Worm (Caenorhabditis elegans) whole organism, L4 larva: Measurements from ENCODE around the gene fut-6.

Experiments
- D1046.2 ChIP-seq: fragments of 200-800 bp; sonication (Bioruptor generic); IDR thresholded peaks from 2 replicates; pipeline ENCODE4 v1.3.6; 2022; ENCODE audit warnings: missing genetic modification characterization, missing compliant biosample characterization
- F10B5.3 ChIP-seq: sonication (generic microtip); optimal IDR thresholded peaks from 2 replicates; lab custom pipeline; 2016; ENCODE audit warnings: mild to moderate bottlenecking, missing genetic modification characterization, missing compliant biosample characterization
- T20F7.1 ChIP-seq: fragments of 200-800 bp; sonication (Bioruptor generic); optimal IDR thresholded peaks from 2 replicates; lab custom pipeline; 2018; ENCODE audit warnings: mild to moderate bottlenecking, missing genetic modification characterization, missing compliant biosample characterization
- Y48G9A.11 ChIP-seq: fragments of 200-800 bp; sonication (Bioruptor generic); IDR thresholded peaks from 2 replicates; pipeline ENCODE4 v1.3.6; 2022; ENCODE audit warnings: missing genetic modification reagents, missing genetic modification characterization, missing compliant biosample characterization
- ZK337.2 ChIP-seq: fragments of 200-800 bp; sonication (Bioruptor generic); IDR thresholded peaks from 2 replicates; pipeline ENCODE4 v1.3.6; 2022; ENCODE audit warnings: missing genetic modification reagents, missing genetic modification characterization, missing compliant biosample characterization
- ceh-28 ChIP-seq: fragments of 150-350 bp; optimal IDR thresholded peaks from 2 replicates; lab custom pipeline; 2014; ENCODE audit warnings: missing biosample characterization, missing genetic modification reagents, missing genetic modification characterization
- ceh-32 ChIP-seq: sonication (generic microtip); optimal IDR thresholded peaks from 2 replicates; lab custom pipeline; 2016; ENCODE audit warnings: mild to moderate bottlenecking, missing genetic modification characterization, missing compliant biosample characterization; ENCODE audit not compliant: poor library complexity
- ces-1 ChIP-seq: fragments of 150-350 bp; sonication (generic microtip); optimal IDR thresholded peaks from 4 replicates; lab custom pipeline; 2014; ENCODE audit warnings: missing biosample characterization, missing genetic modification reagents, missing genetic modification characterization
- ctbp-1 ChIP-seq: fragments of 200-800 bp; sonication (Bioruptor generic); IDR thresholded peaks from 2 replicates; pipeline ENCODE4 v1.3.6; 2022; ENCODE audit warnings: missing genetic modification reagents, missing genetic modification characterization, missing compliant biosample characterization
- daf-19 ChIP-seq: fragments of 200-800 bp; sonication (Bioruptor generic); conservative IDR thresholded peaks from 2 replicates; pipeline ENCODE4 v1.3.6; 2022; ENCODE audit warnings: missing genetic modification characterization, missing compliant biosample characterization
- daf-8 ChIP-seq: fragments of 200-800 bp; sonication (Bioruptor generic); IDR thresholded peaks from 2 replicates; pipeline ENCODE4 v1.3.6; 2022; ENCODE audit warnings: missing genetic modification characterization, missing compliant biosample characterization
- dmd-6 ChIP-seq: fragments of 200-800 bp; sonication (Bioruptor generic); IDR thresholded peaks from 2 replicates; pipeline ENCODE4 v1.3.6; 2022; ENCODE audit warnings: missing genetic modification reagents, missing genetic modification characterization, missing compliant biosample characterization
- dmd-8 ChIP-seq: fragments of 200-800 bp; sonication (Bioruptor generic); IDR thresholded peaks from 2 replicates; pipeline ENCODE4 v1.3.6; 2022; ENCODE audit warnings: missing genetic modification characterization, missing compliant biosample characterization
- dmd-9 ChIP-seq: fragments of 200-800 bp; sonication (Bioruptor generic); IDR thresholded peaks from 2 replicates; pipeline ENCODE4 v1.3.6; 2022; ENCODE audit warnings: missing genetic modification reagents, missing genetic modification characterization, missing compliant biosample characterization
- dpl-1 ChIP-seq: fragments of 150-350 bp; optimal IDR thresholded peaks from 2 replicates; lab custom pipeline; 2014; ENCODE audit warnings: missing biosample characterization, missing genetic modification reagents, missing genetic modification characterization
- egl-27 ChIP-seq: sonication (generic microtip); optimal IDR thresholded peaks from 3 replicates; lab custom pipeline; 2017; ENCODE audit warnings: missing biosample characterization, missing genetic modification reagents, missing genetic modification characterization
- fkh-10 ChIP-seq: fragments of 150-350 bp; optimal IDR thresholded peaks from 2 replicates; lab custom pipeline; 2014; ENCODE audit warnings: missing biosample characterization, missing genetic modification reagents, missing genetic modification characterization
- gei-8 ChIP-seq: fragments of 200-800 bp; sonication (Bioruptor generic); optimal IDR thresholded peaks from 2 replicates; lab custom pipeline; 2018; ENCODE audit warnings: mild to moderate bottlenecking, missing genetic modification characterization, missing compliant biosample characterization
- hlh-30 ChIP-seq: sonication (generic microtip); optimal IDR thresholded peaks from 2 replicates; lab custom pipeline; 2017; ENCODE audit warnings: antibody characterized with exemption, mild to moderate bottlenecking, missing genetic modification characterization, missing compliant biosample characterization; ENCODE audit not compliant: insufficient read depth
- lin-1 ChIP-seq: fragments of 200-800 bp; sonication (Bioruptor generic); IDR thresholded peaks from 2 replicates; pipeline ENCODE4 v1.3.6; 2022; ENCODE audit warnings: missing genetic modification reagents, missing genetic modification characterization, missing compliant biosample characterization
- lin-15B ChIP-seq: fragments of 150-350 bp; sonication (generic microtip); optimal IDR thresholded peaks from 3 replicates; lab custom pipeline; 2014; ENCODE audit warnings: missing biosample characterization, missing genetic modification characterization
- lin-39 ChIP-seq: fragments of 150-350 bp; optimal IDR thresholded peaks from 2 replicates; lab custom pipeline; 2014; ENCODE audit warnings: missing biosample characterization, missing genetic modification reagents, missing genetic modification characterization
- lir-3 ChIP-seq: sonication (generic microtip); optimal IDR thresholded peaks from 2 replicates; lab custom pipeline; 2016; ENCODE audit warnings: mild to moderate bottlenecking, missing genetic modification characterization, missing compliant biosample characterization
- madf-9 ChIP-seq: fragments of 200-800 bp; sonication (Bioruptor generic); conservative IDR thresholded peaks from 2 replicates; pipeline ENCODE4 v1.3.6; 2022; ENCODE audit warnings: missing genetic modification reagents, missing genetic modification characterization, missing compliant biosample characterization
- mdt-29 ChIP-seq: fragments of 200-800 bp; sonication (Bioruptor generic); IDR thresholded peaks from 2 replicates; pipeline ENCODE4 v1.3.6; 2022; ENCODE audit warnings: missing genetic modification reagents, missing genetic modification characterization, missing compliant biosample characterization
- nhr-102 ChIP-seq: sonication (generic microtip); optimal IDR thresholded peaks from 2 replicates; lab custom pipeline; 2016; ENCODE audit warnings: mild to moderate bottlenecking, missing genetic modification characterization, moderate library complexity, missing compliant biosample characterization
- nhr-11 ChIP-seq: fragments of 150-350 bp; optimal IDR thresholded peaks from 2 replicates; lab custom pipeline; 2014; ENCODE audit warnings: missing biosample characterization, missing genetic modification characterization
- nhr-111 ChIP-seq: fragments of 200-800 bp; sonication (Bioruptor generic); optimal IDR thresholded peaks from 2 replicates; lab custom pipeline; 2018; ENCODE audit warnings: mild to moderate bottlenecking, missing genetic modification characterization, missing compliant biosample characterization
- nhr-25 ChIP-seq: sonication (generic microtip); optimal IDR thresholded peaks from 2 replicates; lab custom pipeline; 2017; ENCODE audit warnings: missing genetic modification characterization, mild to moderate bottlenecking, missing compliant biosample characterization, antibody characterized with exemption, moderate library complexity, borderline replicate concordance; ENCODE audit not compliant: insufficient read depth
- nhr-41 ChIP-seq: fragments of 200-800 bp; sonication (Bioruptor generic); IDR thresholded peaks from 2 replicates; pipeline ENCODE4 v1.3.6; 2022; ENCODE audit warnings: missing genetic modification reagents, missing genetic modification characterization, missing compliant biosample characterization
- nhr-6 ChIP-seq: fragments of 150-350 bp; optimal IDR thresholded peaks from 2 replicates; lab custom pipeline; 2014; ENCODE audit warnings: missing biosample characterization, missing genetic modification characterization
- pha-4 ChIP-seq, 2 experiments: fragments of 150-350 bp in 1 of 2; fragments of 200-800 bp in 1 of 2; sonication (Bioruptor generic) in 1 of 2; IDR thresholded peaks in 1 of 2; optimal IDR thresholded peaks in 1 of 2; 2 replicates each; pipeline versions ENCODE4 v1.3.6 to Lab custom; 2014 to 2022; ENCODE audit warnings: missing genetic modification characterization in 2 of 2, missing genetic modification reagents in 2 of 2, missing biosample characterization in 1 of 2, missing compliant biosample characterization in 1 of 2
- rbr-2 ChIP-seq: sonication (generic microtip); optimal IDR thresholded peaks from 2 replicates; lab custom pipeline; 2016; ENCODE audit warnings: missing genotype, missing genetic modification characterization, missing compliant biosample characterization
- saeg-2 ChIP-seq: fragments of 200-800 bp; sonication (Bioruptor generic); IDR thresholded peaks from 2 replicates; pipeline ENCODE4 v1.3.6; 2022; ENCODE audit warnings: missing genetic modification reagents, missing genetic modification characterization, missing compliant biosample characterization
- skn-1 ChIP-seq: fragments of 150-350 bp; optimal IDR thresholded peaks from 2 replicates; lab custom pipeline; 2014; ENCODE audit warnings: missing biosample characterization, missing genetic modification characterization
- spr-1 ChIP-seq: sonication (generic microtip); optimal IDR thresholded peaks from 2 replicates; lab custom pipeline; 2016; ENCODE audit warnings: mild to moderate bottlenecking, missing genetic modification characterization, missing compliant biosample characterization
- unc-39 ChIP-seq: sonication (generic microtip); optimal IDR thresholded peaks from 2 replicates; lab custom pipeline; 2017; ENCODE audit warnings: missing biosample characterization, missing genetic modification characterization
- unc-62 ChIP-seq, 3 experiments: fragments of 150-350 bp in 1 of 3; sonication (generic microtip); optimal IDR thresholded peaks in 2 of 3; peaks in 1 of 3; 1 replicate in 1 of 3; 2 replicates in 2 of 3; lab custom pipeline; 2014 to 2017; ENCODE audit warnings: missing biosample characterization in 3 of 3, missing genetic modification characterization in 3 of 3, missing genetic modification reagents in 3 of 3, missing genotype in 1 of 3
- zag-1 ChIP-seq: fragments of 150-350 bp; optimal IDR thresholded peaks from 2 replicates; lab custom pipeline; 2014; ENCODE audit warnings: missing biosample characterization, missing genetic modification characterization
- zfp-2 ChIP-seq: sonication (generic microtip); optimal IDR thresholded peaks from 2 replicates; lab custom pipeline; 2016; ENCODE audit warnings: mild to moderate bottlenecking, missing genetic modification characterization, missing compliant biosample characterization
- zfp-3 ChIP-seq: fragments of 200-800 bp; sonication (Bioruptor generic); conservative IDR thresholded peaks from 2 replicates; pipeline ENCODE4 v1.3.6; 2022; ENCODE audit warnings: missing genetic modification reagents, missing genetic modification characterization, missing compliant biosample characterization
- zip-11 ChIP-seq: fragments of 200-800 bp; sonication (Bioruptor generic); IDR thresholded peaks from 2 replicates; pipeline ENCODE4 v1.3.6; 2022; ENCODE audit warnings: missing genetic modification characterization, missing compliant biosample characterization
- zip-2 ChIP-seq: fragments of 150-350 bp; optimal IDR thresholded peaks from 2 replicates; lab custom pipeline; 2014; ENCODE audit warnings: missing biosample characterization, missing genetic modification characterization
- ztf-11 ChIP-seq: fragments of 150-350 bp; optimal IDR thresholded peaks from 2 replicates; lab custom pipeline; 2014; ENCODE audit warnings: missing biosample characterization, missing genetic modification characterization

The fut-6 gene

DNA sequence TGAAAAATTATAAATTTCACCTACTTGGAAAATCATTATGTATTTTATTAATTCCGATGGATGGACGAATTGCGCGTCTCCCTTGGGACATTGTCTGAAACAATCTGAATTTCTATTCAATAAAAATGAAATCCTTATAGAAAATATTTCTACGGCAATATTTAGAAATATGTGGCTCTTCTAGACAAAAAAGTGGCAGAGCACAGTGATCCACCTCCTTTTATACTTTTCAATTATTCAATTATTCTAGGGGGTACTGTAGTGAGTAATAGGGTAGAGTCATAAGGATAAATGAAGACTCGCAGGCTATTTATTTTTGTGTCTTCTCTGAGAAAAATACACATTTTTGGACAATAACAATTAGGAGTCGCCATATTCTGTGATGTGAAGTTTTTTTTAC lies 7.5 kb upstream of the fut-6 start, which contains the start of gene T05A7.12:
T05A7.12 (minus strand) TSS at position 101 of the 400 bp plus-strand sequence.
- no peak for TF ChIP-seq ZK337.2 (GFP tag; lab: Robert Waterston, UW)
- no peak for TF ChIP-seq ctbp-1 (GFP tag; lab: Robert Waterston, UW)
- no peak for TF ChIP-seq hlh-30 (tag; lab: Kevin White, UChicago)
- no peak for TF ChIP-seq F10B5.3
- TF ChIP-seq D1046.2 (GFP tag; lab: Robert Waterston, UW) = no peak
- no peak for TF ChIP-seq nhr-41 (GFP tag; lab: Robert Waterston, UW)
- no peak for TF ChIP-seq nhr-6
- TF ChIP-seq zip-2 (tag; lab: Kevin White, UChicago) = no peak
- TF ChIP-seq ceh-32 (tag; lab: Kevin White, UChicago) = no peak
- TF ChIP-seq gei-8 = no peak
- TF ChIP-seq zfp-2 (tag; lab: Kevin White, UChicago) = no peak
- TF ChIP-seq madf-9 = no peak
- TF ChIP-seq lin-39 = no peak
- TF ChIP-seq dmd-9 (GFP tag; lab: Robert Waterston, UW) = no peak
- no peak for TF ChIP-seq fkh-10
- TF ChIP-seq lir-3 (tag; lab: Kevin White, UChicago) = no peak
- no peak for TF ChIP-seq lin-1 (GFP tag; lab: Robert Waterston, UW)
- TF ChIP-seq ztf-11 = no peak

DNA sequence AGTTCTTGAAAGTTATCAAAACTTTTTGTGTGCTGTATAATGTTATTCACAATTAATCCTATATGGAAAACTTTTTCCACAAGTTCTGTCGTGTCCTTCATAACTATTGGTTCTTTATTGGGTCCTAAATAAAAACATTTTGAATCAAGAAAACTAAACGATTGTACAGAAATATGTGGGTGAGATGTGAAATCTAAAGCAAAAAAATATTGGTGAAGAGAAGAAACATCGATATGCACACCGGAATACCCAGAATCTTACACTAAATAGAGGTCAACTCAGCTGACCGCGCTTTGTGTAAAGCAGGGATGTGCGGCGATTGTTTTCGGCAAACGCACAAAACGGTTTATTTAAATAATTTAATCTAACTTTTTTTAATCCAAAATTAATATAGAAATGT lies 5.5 kb upstream of the fut-6 start, which contains the start of gene T05A7.13:
T05A7.13 (minus strand) TSS at position 101 of the 400 bp plus-strand sequence.
- TF ChIP-seq nhr-11 (no peak), lin-15B (tag; lab: Kevin White, UChicago) (no peak), spr-1 (tag; lab: Kevin White, UChicago) (no peak), dmd-8 (GFP tag; lab: Robert Waterston, UW) (no peak), ztf-11 (no peak), skn-1 (tag; lab: Kevin White, UChicago) (no peak), pha-4 (GFP tag; IDR thresholded peaks at IDR 0.05; lab: Robert Waterston, UW) (no peak), pha-4 (tag; optimal IDR thresholded peaks at IDR 0.05; lab: Kevin White, UChicago) (no peak), ceh-28 (tag; lab: Kevin White, UChicago) (no peak), rbr-2 (tag; lab: Kevin White, UChicago) (no peak), madf-9 (no peak), nhr-111 (GFP tag; lab: Kevin White, UChicago) (no peak), unc-62 (GFP tag; optimal IDR thresholded peaks at IDR 0.05 in 1 of 2; lab: Kevin White, UChicago) (no peak), unc-62 (tag; optimal IDR thresholded peaks at IDR 0.05; lab: Kevin White, UChicago) (no peak), dpl-1 (GFP tag; lab: Kevin White, UChicago) (no peak), unc-39 (no peak), mdt-29 (GFP tag; lab: Robert Waterston, UW) (no peak), dmd-6 (no peak), lir-3 (tag; lab: Kevin White, UChicago) (no peak), saeg-2 (GFP tag; lab: Robert Waterston, UW) (no peak)

DNA sequence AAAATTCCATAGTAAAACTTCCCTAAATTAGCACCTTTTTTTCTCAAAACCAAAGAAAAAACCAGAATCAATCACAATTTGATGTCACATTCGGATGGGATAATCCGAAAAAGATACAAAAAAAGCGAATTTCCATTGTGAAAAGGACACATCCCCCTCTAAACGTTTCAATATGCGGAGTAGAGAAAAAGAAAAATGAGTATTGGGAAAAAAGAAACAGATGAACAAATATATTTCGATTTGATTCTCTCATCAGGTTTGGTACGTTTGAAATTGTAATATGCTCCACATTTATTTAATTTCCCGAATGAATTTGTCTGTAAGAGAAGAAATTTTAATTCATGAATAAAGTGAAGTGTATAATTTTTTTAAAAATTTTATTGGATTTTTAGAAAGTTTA lies 2.5 kb upstream of the fut-6 start:
- TF ChIP-seq dpl-1 (GFP tag; lab: Kevin White, UChicago) = no peak
- no peak for TF ChIP-seq zip-11
- TF ChIP-seq egl-27 (tag; lab: Kevin White, UChicago) = no peak
- TF ChIP-seq dmd-6 = no peak
- TF ChIP-seq lin-39 = no peak
- TF ChIP-seq nhr-25 (tag; lab: Kevin White, UChicago) = no peak
- no peak for TF ChIP-seq ces-1 (GFP tag; lab: Kevin White, UChicago)
- TF ChIP-seq zag-1 (tag; lab: Kevin White, UChicago) = no peak
- TF ChIP-seq nhr-102 = no peak
- no peak for TF ChIP-seq daf-8
- TF ChIP-seq saeg-2 (GFP tag; lab: Robert Waterston, UW) = no peak
- TF ChIP-seq dmd-8 (GFP tag; lab: Robert Waterston, UW) = no peak
- no peak for TF ChIP-seq gei-8
- TF ChIP-seq lin-15B (tag; lab: Kevin White, UChicago) = no peak
- no peak for TF ChIP-seq daf-19 (GFP tag; lab: Robert Waterston, UW)
- no peak for TF ChIP-seq T20F7.1 (GFP tag; lab: Kevin White, UChicago)
- TF ChIP-seq Y48G9A.11 (GFP tag; lab: Robert Waterston, UW) = no peak
- no peak for TF ChIP-seq zfp-3
- TF ChIP-seq dmd-9 (GFP tag; lab: Robert Waterston, UW) = no peak
- TF ChIP-seq ceh-28 (tag; lab: Kevin White, UChicago) = no peak
